Worm (Caenorhabditis elegans) whole organism, L4 larva: ENCODE data around the gene mmcm-1.

Experiments used
- ama-1 ChIP-seq: fragments of 150-350 bp; optimal IDR thresholded peaks from 2 replicates; lab custom pipeline; 2014; ENCODE audit warnings: inconsistent platforms, mixed read lengths
- lin-15B ChIP-seq: fragments of 150-350 bp; sonication (generic microtip); optimal IDR thresholded peaks from 3 replicates; lab custom pipeline; 2014; ENCODE audit warnings: missing biosample characterization, missing genetic modification characterization

ce11 chrIII:3872978-3873377 is 34.5 kb downstream of the mmcm-1 start:
- TF ChIP-seq ama-1 (lab: Kevin White, UChicago) (no peak), lin-15B (tag; lab: Kevin White, UChicago) (no peak)
